Fruit fly (Drosophila melanogaster) whole organism, wandering third instar larva: ENCODE data around the gene Prp6.
A peak's percentile ranks its signal among the peaks of the same experiment; 100 is the strongest.

Experiments
- Abd-B ChIP-seq: fragments of >200 bp; optimal IDR thresholded peaks from 2 replicates; lab custom pipeline; 2017; ENCODE audit warnings: missing biosample characterization, missing genetic modification characterization
- CG32264 ChIP-seq: fragments of 200-800 bp; sonication (Bioruptor generic); optimal IDR thresholded peaks from 2 replicates; lab custom pipeline; 2016; ENCODE audit warnings: missing biosample characterization, missing genetic modification characterization
- CG9705 ChIP-seq: fragments of 200-800 bp; sonication (Bioruptor generic); optimal IDR thresholded peaks from 2 replicates; lab custom pipeline; 2018; ENCODE audit warnings: missing biosample characterization, mild to moderate bottlenecking, missing genetic modification characterization
- CrebA ChIP-seq: fragments of 200-800 bp; sonication (Bioruptor generic); optimal IDR thresholded peaks from 2 replicates; lab custom pipeline; 2016; ENCODE audit warnings: missing biosample characterization, mild to moderate bottlenecking, missing genetic modification characterization, borderline replicate concordance
- Dfd ChIP-seq: fragments of >200 bp; optimal IDR thresholded peaks from 2 replicates; lab custom pipeline; 2017; ENCODE audit warnings: missing biosample characterization, missing genetic modification characterization
- Dif ChIP-seq: fragments of 200-275, 200-300 bp; sonication (Bioruptor generic); optimal IDR thresholded peaks from 2 replicates; lab custom pipeline; 2018; ENCODE audit warnings: missing biosample characterization, missing genetic modification characterization; ENCODE audit not compliant: partially characterized antibody
- GATAd ChIP-seq: sonication (Bioruptor generic); optimal IDR thresholded peaks from 2 replicates; lab custom pipeline; 2016; ENCODE audit warnings: missing biosample characterization, missing genetic modification characterization
- HLH106 ChIP-seq: fragments of 200-800 bp; optimal IDR thresholded peaks from 3 replicates; lab custom pipeline; 2019; ENCODE audit warnings: missing biosample characterization, mild to moderate bottlenecking, missing genetic modification characterization, moderate library complexity
- Hnf4 ChIP-seq: fragments of 200-800 bp; sonication (Bioruptor generic); optimal IDR thresholded peaks from 2 replicates; lab custom pipeline; 2016; ENCODE audit warnings: missing biosample characterization, mild to moderate bottlenecking, missing genetic modification characterization
- Hr83 ChIP-seq: fragments of 200-300 bp; sonication (Bioruptor generic); optimal IDR thresholded peaks from 2 replicates; lab custom pipeline; 2016; ENCODE audit warnings: missing biosample characterization, mild to moderate bottlenecking, missing genetic modification characterization, moderate library complexity; ENCODE audit not compliant: poor library complexity, severe bottlenecking
- Jra ChIP-seq: sonication (Bioruptor generic); optimal IDR thresholded peaks from 2 replicates; lab custom pipeline; 2016; ENCODE audit warnings: missing biosample characterization, missing genetic modification characterization
- Mio ChIP-seq: sonication (Bioruptor generic); optimal IDR thresholded peaks from 2 replicates; lab custom pipeline; 2016; ENCODE audit warnings: missing biosample characterization, missing genetic modification characterization
- N ChIP-seq: fragments of >200 bp; optimal IDR thresholded peaks from 2 replicates; lab custom pipeline; 2018; ENCODE audit warnings: missing biosample characterization, missing external identifiers, missing genetic modification characterization
- OdsH ChIP-seq: fragments of 200-800 bp; sonication (Bioruptor generic); optimal IDR thresholded peaks from 2 replicates; lab custom pipeline; 2016; ENCODE audit warnings: missing biosample characterization, mild to moderate bottlenecking, missing genetic modification characterization
- Rel ChIP-seq, 2 experiments: fragments of 200-800 bp; sonication (Bioruptor generic) in 1 of 2; optimal IDR thresholded peaks; 2 replicates in 1 of 2; 3 replicates in 1 of 2; lab custom pipeline; 2016 to 2019; ENCODE audit warnings: mild to moderate bottlenecking in 2 of 2, missing biosample characterization in 2 of 2, missing genetic modification characterization in 2 of 2, moderate library complexity in 1 of 2
- br ChIP-seq: fragments of 200-800 bp; sonication (Bioruptor generic); optimal IDR thresholded peaks from 2 replicates; lab custom pipeline; 2016; ENCODE audit warnings: missing biosample characterization, missing genetic modification characterization
- brk ChIP-seq: fragments of 200-800 bp; sonication (Bioruptor generic); optimal IDR thresholded peaks from 2 replicates; lab custom pipeline; 2016; ENCODE audit warnings: missing biosample characterization, mild to moderate bottlenecking, missing genetic modification characterization
- dsf ChIP-seq: sonication (Bioruptor generic); optimal IDR thresholded peaks from 2 replicates; lab custom pipeline; 2016; ENCODE audit warnings: missing biosample characterization, missing genetic modification characterization, borderline replicate concordance
- ey ChIP-seq: fragments of 200-800 bp; sonication (Bioruptor generic); optimal IDR thresholded peaks from 2 replicates; lab custom pipeline; 2016; ENCODE audit warnings: missing biosample characterization, missing genetic modification characterization
- foxo ChIP-seq, 2 experiments: fragments of 200-800 bp; sonication (Bioruptor generic); optimal IDR thresholded peaks; 2 replicates in 1 of 2; 3 replicates in 1 of 2; lab custom pipeline; 2016 to 2017; ENCODE audit warnings: missing biosample characterization in 2 of 2, missing genetic modification characterization in 2 of 2
- fru ChIP-seq: fragments of 200-800 bp; sonication (Bioruptor generic); optimal IDR thresholded peaks from 3 replicates; lab custom pipeline; 2016; ENCODE audit warnings: missing biosample characterization, mild to moderate bottlenecking, missing genetic modification characterization
- h ChIP-seq: fragments of 200-800 bp; sonication (Bioruptor generic); optimal IDR thresholded peaks from 3 replicates; lab custom pipeline; 2016; ENCODE audit warnings: missing biosample characterization, mild to moderate bottlenecking, missing genetic modification characterization
- jim ChIP-seq: fragments of 175-275, 200-325 bp; sonication (Bioruptor generic); optimal IDR thresholded peaks from 2 replicates; lab custom pipeline; 2016; ENCODE audit warnings: missing biosample characterization, mild to moderate bottlenecking, missing genetic modification characterization
- pan ChIP-seq: fragments of >200 bp; optimal IDR thresholded peaks from 2 replicates; lab custom pipeline; 2017
- psq ChIP-seq: fragments of 200-800 bp; sonication (Bioruptor generic); optimal IDR thresholded peaks from 3 replicates; lab custom pipeline; 2017; ENCODE audit warnings: missing biosample characterization, mild to moderate bottlenecking, missing genetic modification characterization, moderate library complexity
- rgr ChIP-seq: fragments of 200-800 bp; sonication (Bioruptor generic); optimal IDR thresholded peaks from 3 replicates; lab custom pipeline; 2016; ENCODE audit warnings: missing biosample characterization, mild to moderate bottlenecking, missing genetic modification characterization
- sv ChIP-seq: fragments of 200-800 bp; sonication (Bioruptor generic); optimal IDR thresholded peaks from 3 replicates; lab custom pipeline; 2016; ENCODE audit warnings: missing biosample characterization, missing genetic modification characterization
- tai ChIP-seq: sonication (Bioruptor generic); optimal IDR thresholded peaks from 2 replicates; lab custom pipeline; 2016; ENCODE audit warnings: missing biosample characterization, missing genetic modification characterization
- usp ChIP-seq: fragments of >200 bp; optimal IDR thresholded peaks from 2 replicates; lab custom pipeline; 2017; ENCODE audit warnings: missing biosample characterization, missing genetic modification characterization

Prp6 gene

DNA sequence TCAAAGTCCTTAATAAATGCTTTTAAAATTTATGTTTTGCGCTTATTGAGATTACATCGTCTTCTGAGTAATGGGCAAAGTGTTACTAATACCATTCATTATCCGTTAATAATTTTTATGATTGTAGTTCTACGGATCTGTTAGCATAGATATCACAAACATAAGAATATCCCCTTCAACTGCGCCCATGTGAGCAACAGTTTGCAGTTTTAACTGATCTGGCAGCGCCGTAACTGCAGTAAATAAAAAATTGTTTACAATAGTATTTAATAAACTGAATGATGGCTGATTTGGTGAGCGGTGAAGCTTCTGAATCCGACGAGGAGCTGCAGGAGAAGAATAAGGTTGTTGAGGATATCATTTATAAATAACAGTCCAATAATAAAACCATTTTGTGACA is 35.1 kb upstream of the Prp6 start, which contains the start of gene Blos3:
Blos3 (plus strand) TSS at position 198 of the 400 bp plus-strand sequence.
- no peak for TF ChIP-seq usp
- no peak for TF ChIP-seq CG32264
- TF ChIP-seq br (GFP tag; lab: Kevin White, UChicago) = no peak
- TF ChIP-seq foxo (GFP tag; optimal IDR thresholded peaks at IDR 0.05; lab: Kevin White, UChicago) = peak in 1 of 2 experiments; percentile 83
- peak; percentile 46 for TF ChIP-seq HLH106 (tag; lab: Kevin White, UChicago)
- TF ChIP-seq ey (GFP tag; lab: Kevin White, UChicago) = peak; percentile 61
- no peak for TF ChIP-seq Mio
- no peak for TF ChIP-seq Dif (GFP tag; lab: Kevin White, UChicago)
- TF ChIP-seq Hr83 (GFP tag; lab: Kevin White, UChicago) = peak; percentile 54
- no peak for TF ChIP-seq sv
- peak; percentile 52 for TF ChIP-seq CG9705 (GFP tag; lab: Kevin White, UChicago)
- TF ChIP-seq rgr = peak; percentile 55
- no peak for TF ChIP-seq N (GFP tag; lab: Kevin White, UChicago)
- no peak for TF ChIP-seq jim (GFP tag; lab: Kevin White, UChicago)
- TF ChIP-seq OdsH (GFP tag; lab: Kevin White, UChicago) = peak; percentile 50
- peak; percentile 54 for TF ChIP-seq Jra (GFP tag; lab: Kevin White, UChicago)
- no peak for TF ChIP-seq dsf
- no peak for TF ChIP-seq Dfd (GFP tag; lab: Kevin White, UChicago)
- TF ChIP-seq CrebA (GFP tag; lab: Kevin White, UChicago) = no peak
- TF ChIP-seq Abd-B (GFP tag; lab: Kevin White, UChicago) = no peak
- peak; percentile 71 for TF ChIP-seq h (GFP tag; lab: Kevin White, UChicago)
- TF ChIP-seq pan = no peak
- TF ChIP-seq psq (GFP tag; lab: Kevin White, UChicago) = peak; percentile 44
- TF ChIP-seq tai (GFP tag; lab: Kevin White, UChicago) = no peak

DNA sequence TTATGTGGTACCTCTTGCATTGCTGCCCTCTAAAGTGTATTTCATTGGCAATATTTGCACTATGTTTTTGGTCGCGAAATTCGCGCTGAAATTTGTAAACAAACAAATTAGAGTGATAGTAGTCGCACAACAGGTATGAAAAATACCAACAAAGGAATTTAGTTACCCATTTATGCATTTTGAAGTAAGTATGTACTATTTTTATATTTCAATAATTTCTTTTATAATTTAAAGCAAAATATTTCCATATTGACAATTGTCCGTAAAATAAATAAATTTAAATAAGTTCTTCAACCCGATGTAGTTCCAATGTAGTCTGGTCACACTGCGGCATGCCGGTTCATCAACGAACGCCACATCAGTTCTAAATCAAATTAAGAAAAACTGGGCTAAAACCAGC is 32.7 kb upstream of the Prp6 start, which contains the start of the genes Rad9 and Uggt:
Rad9 (minus strand) TSS at position 114 of the 400 bp plus-strand sequence.
Uggt (plus strand) TSS at position 308 of the 400 bp plus-strand sequence.
- TF ChIP-seq psq (GFP tag; lab: Kevin White, UChicago) (peak; percentile 20), ey (GFP tag; lab: Kevin White, UChicago) (no peak)

- TF ChIP-seq Hnf4 (GFP tag; lab: Kevin White, UChicago) = no peak
- no peak for TF ChIP-seq pan
- no peak for TF ChIP-seq OdsH (GFP tag; lab: Kevin White, UChicago)
- TF ChIP-seq, all 38 proteins: peak for 0
Measured at dm6 chr3L:18881613-18882012, 23.6 kb upstream of the Prp6 start.

DNA sequence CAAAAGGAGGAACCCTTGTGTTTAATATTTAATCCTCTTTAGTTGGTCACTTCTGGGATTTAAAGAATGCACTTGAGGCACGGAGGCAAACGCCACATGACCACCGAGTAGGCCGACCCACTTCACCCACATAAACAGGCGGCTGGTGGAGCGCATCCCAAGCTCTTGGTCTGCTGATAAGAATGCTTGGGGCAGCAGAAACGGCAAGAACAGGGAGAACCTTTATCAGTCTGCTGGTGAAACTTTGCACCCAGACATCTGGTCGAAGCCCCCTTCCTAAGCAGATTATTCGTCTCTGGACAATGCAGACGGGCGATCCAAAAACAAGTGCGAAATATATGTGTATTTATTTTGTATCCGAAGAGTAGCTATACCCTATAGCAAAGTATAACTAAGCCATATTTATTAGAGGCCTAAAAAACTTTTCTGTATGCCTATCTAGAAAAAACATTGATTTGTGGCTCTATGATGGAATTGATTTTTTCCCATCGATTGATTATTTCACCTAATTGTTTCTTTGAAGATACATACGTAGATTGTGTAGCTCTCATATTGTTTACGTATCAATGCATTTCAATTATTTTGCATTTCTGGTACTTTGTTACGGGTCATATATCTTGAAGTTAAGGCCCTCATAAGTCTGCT is 15.8 kb upstream of the Prp6 start:
- TF ChIP-seq CG32264 (no peak), brk (GFP tag; lab: Kevin White, UChicago) (no peak), Rel (GFP tag; optimal IDR thresholded peaks at IDR 0.05; lab: Kevin White, UChicago) (no peak), Rel (tag; optimal IDR thresholded peaks at IDR 0.05; lab: Kevin White, UChicago) (peak; percentile 35), foxo (GFP tag; optimal IDR thresholded peaks at IDR 0.05; lab: Kevin White, UChicago) (peak in 1 of 2 experiments; percentile 33), rgr (peak; percentile 20), GATAd (GFP tag; lab: Kevin White, UChicago) (no peak), fru (GFP tag; lab: Kevin White, UChicago) (peak; percentile 41), h (GFP tag; lab: Kevin White, UChicago) (peak; percentile 8), Dif (GFP tag; lab: Kevin White, UChicago) (peak; percentile 0), Hnf4 (GFP tag; lab: Kevin White, UChicago) (peak; percentile 30), Hr83 (GFP tag; lab: Kevin White, UChicago) (no peak), Abd-B (GFP tag; lab: Kevin White, UChicago) (no peak), Mio (no peak)
